Fruit fly (Drosophila melanogaster): ENCODE measurements around the gene CG31495.

The CG31495 gene

DNA sequence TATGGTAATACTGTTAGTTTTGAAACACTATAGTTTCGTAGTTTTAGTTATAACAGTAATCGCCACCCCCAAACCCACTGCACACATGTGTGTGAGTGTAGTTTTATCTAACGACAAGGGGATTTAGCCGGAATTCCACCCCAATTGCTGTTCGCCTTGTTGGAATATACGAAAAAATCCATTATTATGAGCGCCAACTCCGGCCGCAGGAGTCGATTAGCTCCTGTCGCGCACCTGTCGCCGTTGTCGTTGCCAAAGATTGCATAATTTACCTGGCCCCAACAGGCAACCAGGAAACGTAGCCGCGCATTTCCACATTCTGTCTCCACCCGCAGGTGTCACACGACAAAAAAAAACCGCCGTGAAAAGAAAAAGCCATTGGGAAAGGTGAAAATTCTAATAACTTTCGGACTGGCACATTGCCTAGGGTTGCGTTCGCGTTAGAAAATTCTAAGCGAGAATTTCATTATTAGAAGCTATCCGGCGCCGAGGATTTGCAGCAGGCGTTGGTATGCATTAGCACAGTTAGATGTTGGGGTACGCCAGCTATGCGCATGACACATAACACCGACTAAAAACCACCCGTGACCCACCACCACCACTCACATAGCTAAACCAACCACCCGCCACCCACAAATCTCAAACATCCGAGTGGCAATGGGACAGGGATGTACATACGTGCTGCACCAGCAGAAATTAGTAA is 36.4 kb downstream of the CG31495 start:
- TF ChIP-seq CG8119 (GFP tag; IDR thresholded peaks at IDR 0.05) (no peak), CG11762 (GFP tag; optimal IDR thresholded peaks at IDR 0.05; ENCODE audit: insufficient read depth) (no peak), CG8319 (GFP tag; optimal IDR thresholded peaks at IDR 0.05) (no peak), CG16779 (tag; optimal IDR thresholded peaks at IDR 0.05) (no peak), acj6 (GFP tag; optimal IDR thresholded peaks at IDR 0.05) (no peak), OdsH (GFP tag; optimal IDR thresholded peaks at IDR 0.05) (no peak)

DNA sequence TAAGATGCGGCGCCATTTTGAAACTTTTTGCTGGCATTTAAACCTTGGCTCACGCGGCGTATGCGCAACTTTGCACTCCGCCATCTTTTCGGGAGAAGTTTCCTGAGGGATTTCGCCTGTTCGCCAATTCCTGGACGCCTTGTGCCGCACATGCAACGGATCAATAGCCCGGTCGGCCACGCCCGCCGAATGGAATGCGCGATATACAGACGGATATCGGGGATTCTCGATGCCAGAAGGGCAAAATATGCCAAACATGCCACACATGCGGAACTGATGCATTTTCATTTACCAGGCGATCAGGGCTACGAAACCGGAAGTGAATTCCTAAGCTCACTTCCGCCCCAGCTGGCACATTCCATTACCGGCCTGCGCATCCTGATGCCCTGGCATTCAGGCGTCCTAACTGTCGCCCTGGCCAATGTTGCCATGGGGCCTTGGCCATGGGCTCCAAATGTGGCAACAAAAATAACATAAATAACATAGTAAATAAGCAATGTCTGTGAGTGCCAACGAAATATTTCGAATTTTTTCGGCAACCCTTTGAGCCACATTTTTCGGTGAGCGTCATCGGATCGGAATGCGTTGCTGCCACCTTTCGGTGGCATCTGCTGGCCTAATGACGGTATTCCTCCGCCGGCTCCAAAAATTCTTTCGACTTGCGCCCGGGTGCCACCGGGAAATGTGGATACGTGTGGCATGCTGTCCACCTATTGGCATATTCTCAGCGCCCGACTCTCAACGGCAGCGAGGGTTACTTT is 37.5 kb downstream of the CG31495 start:
- TF ChIP-seq svp (GFP tag): peak; percentile 47
- no peak for TF ChIP-seq dac (GFP tag; optimal IDR thresholded peaks at IDR 0.05)
- no peak for TF ChIP-seq topi (GFP tag; optimal IDR thresholded peaks at IDR 0.05)

DNA sequence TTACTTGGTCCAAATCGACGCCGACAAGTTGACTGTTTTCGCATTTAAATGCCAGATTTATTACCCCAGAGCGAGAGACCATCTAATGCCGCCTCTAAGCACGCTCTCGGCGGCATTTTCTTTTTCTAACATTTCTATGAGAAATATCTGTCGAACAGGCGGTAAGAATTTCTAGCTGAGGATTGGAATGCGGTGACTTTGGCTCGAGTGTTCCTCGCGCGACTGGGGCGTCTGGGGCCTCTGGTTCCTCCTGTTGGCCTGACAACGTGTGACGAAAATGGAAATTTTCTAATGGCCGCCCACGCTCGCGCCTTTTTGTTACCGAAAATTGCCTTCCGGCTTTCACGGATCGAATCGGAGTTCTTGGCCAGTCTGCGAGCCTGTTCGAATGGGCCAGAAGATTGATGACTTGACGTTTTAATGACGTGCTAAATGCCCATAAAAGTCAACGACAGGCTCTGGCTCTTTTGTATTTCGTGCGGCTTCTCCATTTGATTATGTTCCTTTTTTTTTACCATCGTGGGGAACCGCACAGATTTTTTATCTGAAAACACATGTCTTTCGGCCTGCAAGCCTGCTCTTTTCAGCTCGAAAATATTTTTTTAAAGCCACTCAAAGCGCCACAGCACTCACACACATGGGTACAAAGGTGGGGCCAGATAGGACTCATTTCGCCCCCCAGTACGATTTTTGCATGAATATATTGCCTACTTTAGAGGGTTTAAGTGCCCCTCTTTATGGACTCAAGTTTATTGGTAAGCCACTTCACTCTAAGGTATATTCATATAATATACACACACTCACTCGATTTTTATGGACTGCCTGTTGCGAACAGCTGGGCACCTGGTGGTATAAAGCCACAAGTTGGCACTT is 38.3 kb downstream of the CG31495 start:
- TF ChIP-seq acj6 (GFP tag; optimal IDR thresholded peaks at IDR 0.05) (no peak), CG4318 (GFP tag; optimal IDR thresholded peaks at IDR 0.05) (no peak), CG11762 (GFP tag; optimal IDR thresholded peaks at IDR 0.05; ENCODE audit: insufficient read depth) (no peak), CG6792 (GFP tag; optimal IDR thresholded peaks at IDR 0.05) (no peak), fd59A (GFP tag; optimal IDR thresholded peaks at IDR 0.05) (no peak), fd85E (GFP tag; optimal IDR thresholded peaks at IDR 0.05) (no peak), CG31627 (GFP tag; optimal IDR thresholded peaks at IDR 0.05) (no peak), CG11902 (GFP tag; optimal IDR thresholded peaks at IDR 0.05) (no peak), CG8319 (GFP tag; optimal IDR thresholded peaks at IDR 0.05) (no peak), CG3032 (tag; optimal IDR thresholded peaks at IDR 0.05) (no peak), CG10631 (GFP tag; optimal IDR thresholded peaks at IDR 0.05) (no peak), Sox15 (GFP tag; optimal IDR thresholded peaks at IDR 0.05) (no peak), CG6276 (GFP tag; optimal IDR thresholded peaks at IDR 0.05) (no peak), Sox14 (GFP tag; optimal IDR thresholded peaks at IDR 0.05) (no peak), dac (GFP tag; optimal IDR thresholded peaks at IDR 0.05) (no peak), cyc (GFP tag; optimal IDR thresholded peaks at IDR 0.05) (no peak), CG6808 (GFP tag; optimal IDR thresholded peaks at IDR 0.05) (no peak)

DNA sequence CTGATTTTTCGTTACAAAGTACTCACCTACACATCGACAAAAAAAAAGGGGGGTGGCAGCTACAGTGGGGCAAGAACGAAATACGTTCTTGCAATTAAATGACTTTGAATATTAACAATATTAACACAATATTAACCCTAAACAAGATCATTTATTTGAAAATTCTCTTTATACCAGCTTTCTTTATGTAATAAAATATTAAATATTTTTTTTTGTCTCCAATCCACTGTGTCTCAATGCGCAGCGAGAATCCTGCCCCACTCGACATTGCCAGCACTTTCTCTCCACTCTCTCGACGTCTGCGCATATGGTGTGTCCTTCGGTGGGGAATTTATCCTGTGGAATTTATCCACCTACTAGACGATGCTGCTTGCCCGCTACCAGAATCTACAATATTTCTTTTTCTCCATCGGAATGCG is 39.3 kb downstream of the CG31495 start:
- TF ChIP-seq CG16779 (tag; optimal IDR thresholded peaks at IDR 0.05) (peak; percentile 46), CG32006 (GFP tag; optimal IDR thresholded peaks at IDR 0.05) (peak; percentile 81), CG34406 (GFP tag; optimal IDR thresholded peaks at IDR 0.05) (peak; percentile 75), CG31627 (GFP tag; optimal IDR thresholded peaks at IDR 0.05) (peak; percentile 40), svp (GFP tag) (peak; percentile 88), Hr38 (GFP tag; optimal IDR thresholded peaks at IDR 0.05) (no peak), CG6276 (GFP tag; optimal IDR thresholded peaks at IDR 0.05) (peak; percentile 53), CG8632 (GFP tag; optimal IDR thresholded peaks at IDR 0.05) (peak; percentile 76), CG10669 (GFP tag; optimal IDR thresholded peaks at IDR 0.05) (peak; percentile 65), Smox (GFP tag; optimal IDR thresholded peaks at IDR 0.05) (peak; percentile 62), ss (GFP tag; optimal IDR thresholded peaks at IDR 0.05) (peak; percentile 50 to 85), Sox102F (GFP tag; optimal IDR thresholded peaks at IDR 0.05) (peak; percentile 60), CG11294 (GFP tag; IDR thresholded peaks at IDR 0.05) (peak; percentile 75), eg (GFP tag; IDR thresholded peaks at IDR 0.05) (peak; percentile 91), CG3032 (tag; optimal IDR thresholded peaks at IDR 0.05) (peak; percentile 51), Hr4 (GFP tag; optimal IDR thresholded peaks at IDR 0.05) (peak; percentile 67), net (GFP tag; optimal IDR thresholded peaks at IDR 0.05) (peak; percentile 70), Blimp-1 (GFP tag; optimal IDR thresholded peaks at IDR 0.05) (peak; percentile 14), dsx (GFP tag; optimal IDR thresholded peaks at IDR 0.05; ENCODE audit: poor library complexity, severe bottlenecking) (no peak), achi (GFP tag; optimal IDR thresholded peaks at IDR 0.05) (peak; percentile 84), fkh (GFP tag; optimal IDR thresholded peaks at IDR 0.05) (peak; percentile 62), CG10631 (GFP tag; optimal IDR thresholded peaks at IDR 0.05) (peak; percentile 75), pdm3 (GFP tag; optimal IDR thresholded peaks at IDR 0.05) (peak; percentile 55), fd85E (GFP tag; optimal IDR thresholded peaks at IDR 0.05) (no peak), vri (GFP tag; optimal IDR thresholded peaks at IDR 0.05) (peak; percentile 53), CG6163 (GFP tag; IDR thresholded peaks at IDR 0.05) (peak; percentile 92)
